Worm (Caenorhabditis elegans): ENCODE measurements around the gene str-151.

DNA sequence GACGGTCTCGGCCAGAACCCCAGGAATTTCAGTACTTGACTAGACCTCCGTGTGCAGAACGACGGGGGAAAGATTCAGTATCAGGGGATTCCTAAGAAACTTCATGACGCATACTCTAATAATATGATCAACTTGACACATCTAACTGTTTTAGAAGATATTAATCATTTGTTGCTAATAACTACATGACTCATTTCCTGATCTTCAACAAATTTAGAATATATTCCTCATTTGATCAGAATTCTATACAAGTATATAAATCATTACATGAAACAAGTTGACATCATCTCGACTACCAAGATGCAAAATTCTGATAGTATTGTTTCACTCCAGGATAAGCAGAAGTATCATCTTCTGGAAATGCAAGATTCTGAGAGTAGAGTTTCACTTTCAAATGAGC is 40.8 kb upstream of the str-151 start, which contains the start of gene Y32B12B.8:
- no peak for TF ChIP-seq lin-13 (tag; optimal IDR thresholded peaks at IDR 0.05)
- TF ChIP-seq nhr-76 (tag; optimal IDR thresholded peaks at IDR 0.05) = no peak
- TF ChIP-seq unc-120 (tag; optimal IDR thresholded peaks at IDR 0.05; ENCODE audit: poor library complexity, severe bottlenecking) = no peak
- TF ChIP-seq snpc-4 (tag; optimal IDR thresholded peaks at IDR 0.05) = no peak
- TF ChIP-seq blmp-1 (tag; optimal IDR thresholded peaks at IDR 0.05) = no peak
- TF ChIP-seq elt-1 (tag; optimal IDR thresholded peaks at IDR 0.05; ENCODE audit: borderline replicate concordance, insufficient read depth) = no peak
- TF ChIP-seq unc-62 (GFP tag; optimal IDR thresholded peaks at IDR 0.05) = no peak
- no peak for TF ChIP-seq pha-4 (tag; optimal IDR thresholded peaks at IDR 0.05)
- TF ChIP-seq elt-3 (tag; optimal IDR thresholded peaks at IDR 0.05) = no peak
- no peak for TF ChIP-seq unc-39 (tag; optimal IDR thresholded peaks at IDR 0.05)
- TF ChIP-seq lsy-2 (tag; optimal IDR thresholded peaks at IDR 0.05) = no peak
- TF ChIP-seq mep-1 (tag; optimal IDR thresholded peaks at IDR 0.05) = no peak
- TF ChIP-seq ztf-11 (tag; optimal IDR thresholded peaks at IDR 0.05) = no peak
- TF ChIP-seq nhr-237 (tag; optimal IDR thresholded peaks at IDR 0.05) = no peak

Measured in whole organism, mixed stage, embryonic.